Worm (Caenorhabditis elegans) whole organism, L4/young adult: ENCODE results near the gene hpo-29.

Source experiments
- W03F9.2 ChIP-seq: fragments of 150-350 bp; optimal IDR thresholded peaks from 2 replicates; lab custom pipeline; 2014; ENCODE audit warnings: missing biosample characterization, missing genetic modification characterization
- dao-5 ChIP-seq: sonication (generic microtip); optimal IDR thresholded peaks from 2 replicates; lab custom pipeline; 2016; ENCODE audit warnings: missing genotype, missing genetic modification characterization, moderate library complexity, missing compliant biosample characterization
- him-1 ChIP-seq: sonication (generic microtip); optimal IDR thresholded peaks from 2 replicates; lab custom pipeline; 2016; ENCODE audit warnings: missing genotype, missing genetic modification reagents, missing genetic modification characterization, missing compliant biosample characterization

DNA sequence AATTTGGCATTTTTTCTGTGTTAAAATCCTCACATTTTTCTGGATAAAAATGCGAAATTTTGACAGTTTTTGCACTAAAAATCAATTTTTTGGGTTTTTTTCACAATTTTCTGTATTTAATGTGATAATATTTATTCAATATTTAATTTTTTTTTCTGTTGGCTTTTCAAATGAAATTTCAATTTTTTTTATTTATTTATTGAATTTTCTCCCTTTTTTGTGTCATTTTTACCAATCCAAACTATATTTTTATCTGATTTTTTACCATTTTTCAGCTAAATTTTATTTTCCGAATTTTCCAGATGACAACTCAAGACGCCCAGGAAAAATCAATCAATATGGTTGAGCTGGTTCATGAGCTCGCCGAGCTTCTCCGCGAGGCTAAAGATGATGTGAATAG, 41.5 kb upstream of the hpo-29 start, which contains the start of gene F40G9.17:
- TF ChIP-seq him-1 (tag; lab: Kevin White, UChicago) (no peak), dao-5 (tag; lab: Kevin White, UChicago) (no peak), W03F9.2 (no peak)
